Fruit fly (Drosophila melanogaster) whole organism, embryonic: ENCODE measurements around the gene GlnRS.
A peak's percentile ranks its signal among the peaks of the same experiment; 100 is the strongest.

Experiments used
- Asciz ChIP-seq: fragments of 200-800 bp; sonication (Bioruptor generic); optimal IDR thresholded peaks from 2 replicates; lab custom pipeline; 2017; ENCODE audit warnings: missing biosample characterization, mild to moderate bottlenecking, missing genetic modification characterization, missing genetic modification reagents
- Awh ChIP-seq: fragments of 200-800 bp; sonication (Bioruptor generic); IDR thresholded peaks from 2 replicates; pipeline ENCODE4, ENCODE4 v1.3.6; 2022; ENCODE audit warnings: missing biosample characterization, missing genetic modification characterization
- BEAF-32 ChIP-seq: fragments of 200-800 bp; sonication (Bioruptor generic); optimal IDR thresholded peaks from 3 replicates; lab custom pipeline; 2017; ENCODE audit warnings: missing biosample characterization, missing genetic modification characterization, mild to moderate bottlenecking, moderate library complexity, missing genetic modification reagents
- CG10274 ChIP-seq: fragments of 200-800 bp; sonication (Bioruptor generic); optimal IDR thresholded peaks from 3 replicates; lab custom pipeline; 2017; ENCODE audit warnings: missing biosample characterization, mild to moderate bottlenecking, missing genetic modification characterization
- CG10959 ChIP-seq: fragments of 200-800 bp; sonication (Bioruptor generic); IDR thresholded peaks from 2 replicates; pipeline ENCODE4 v1.3.6; 2022; ENCODE audit warnings: missing biosample characterization, missing genetic modification characterization
- CG13624 ChIP-seq: fragments of 200-800 bp; sonication (Bioruptor generic); optimal IDR thresholded peaks from 2 replicates; lab custom pipeline; 2016; ENCODE audit warnings: missing biosample characterization, missing genetic modification characterization
- CG13775 ChIP-seq: fragments of 200-800 bp; sonication (Bioruptor generic); optimal IDR thresholded peaks from 3 replicates; lab custom pipeline; 2017; ENCODE audit warnings: missing biosample characterization, mild to moderate bottlenecking, missing genetic modification characterization
- CG14050 ChIP-seq: fragments of 200-800 bp; sonication (Bioruptor generic); IDR thresholded peaks from 3 replicates; pipeline ENCODE4 v1.3.6; 2022; ENCODE audit warnings: missing biosample characterization, missing genetic modification characterization
- CG14441 ChIP-seq: fragments of 200-800 bp; sonication (Bioruptor generic); IDR thresholded peaks from 2 replicates; pipeline ENCODE4 v1.3.6; 2022; ENCODE audit warnings: missing biosample characterization, missing genetic modification characterization
- CG1529 ChIP-seq: fragments of 200-800 bp; sonication (Bioruptor generic); optimal IDR thresholded peaks from 3 replicates; lab custom pipeline; 2018; ENCODE audit warnings: missing biosample characterization, missing genetic modification characterization
- CG15479 ChIP-seq: fragments of 200-800 bp; sonication (Bioruptor generic); optimal IDR thresholded peaks from 3 replicates; lab custom pipeline; 2019; ENCODE audit warnings: missing biosample characterization, mild to moderate bottlenecking, missing genetic modification characterization, moderate library complexity
- CG15601 ChIP-seq: fragments of 200-800 bp; sonication (Bioruptor generic); optimal IDR thresholded peaks from 3 replicates; lab custom pipeline; 2019; ENCODE audit warnings: missing biosample characterization, mild to moderate bottlenecking, missing genetic modification characterization, moderate library complexity
- CG1602 ChIP-seq: fragments of 200-800 bp; sonication (Bioruptor generic); optimal IDR thresholded peaks from 3 replicates; lab custom pipeline; 2016; ENCODE audit warnings: missing biosample characterization, missing genetic modification characterization
- CG16779 ChIP-seq: fragments of 200-800 bp; sonication (Bioruptor generic); IDR thresholded peaks from 2 replicates; pipeline ENCODE4 v1.3.6; 2022; ENCODE audit warnings: missing biosample characterization, missing genetic modification characterization
- CG18764 ChIP-seq: fragments of 200-800 bp; sonication (Bioruptor generic); optimal IDR thresholded peaks from 3 replicates; lab custom pipeline; 2016; ENCODE audit warnings: missing biosample characterization, missing genetic modification characterization
- CG2129 ChIP-seq: fragments of 200-800 bp; sonication (Bioruptor generic); IDR thresholded peaks from 2 replicates; pipeline ENCODE4 v1.3.6; 2022; ENCODE audit warnings: missing biosample characterization, missing genetic modification characterization; ENCODE audit not compliant: partially characterized antibody
- CG2202 ChIP-seq: fragments of 200-800 bp; sonication (Bioruptor generic); optimal IDR thresholded peaks from 2 replicates; lab custom pipeline; 2018; ENCODE audit warnings: missing biosample characterization, mild to moderate bottlenecking, missing genetic modification characterization
- CG31224 ChIP-seq: fragments of 200-800 bp; sonication (Bioruptor generic); IDR thresholded peaks from 2 replicates; pipeline ENCODE4 v1.3.6; 2022; ENCODE audit warnings: missing biosample characterization, missing genetic modification characterization
- CG3163 ChIP-seq: fragments of 200-800 bp; sonication (Bioruptor generic); optimal IDR thresholded peaks from 3 replicates; lab custom pipeline; 2016; ENCODE audit warnings: missing biosample characterization, missing genetic modification characterization
- CG4617 ChIP-seq: fragments of 200-800 bp; sonication (Bioruptor generic); optimal IDR thresholded peaks from 3 replicates; lab custom pipeline; 2016; ENCODE audit warnings: missing biosample characterization, missing genetic modification characterization, borderline replicate concordance
- Dad ChIP-seq: fragments of 200-800 bp; sonication (Bioruptor generic); optimal IDR thresholded peaks from 3 replicates; lab custom pipeline; 2016; ENCODE audit warnings: missing biosample characterization, missing genetic modification characterization
- Hand ChIP-seq: fragments of 200-800 bp; sonication (Bioruptor generic); optimal IDR thresholded peaks from 2 replicates; lab custom pipeline; 2017; ENCODE audit warnings: mild to moderate bottlenecking, missing biosample characterization, missing genetic modification reagents, missing genetic modification characterization
- NC2α ChIP-seq: fragments of 200-800 bp; sonication (Bioruptor generic); optimal IDR thresholded peaks from 2 replicates; lab custom pipeline; 2016; ENCODE audit warnings: missing biosample characterization, missing genetic modification characterization
- NC2β ChIP-seq: fragments of 200-800 bp; sonication (Bioruptor generic); optimal IDR thresholded peaks from 2 replicates; lab custom pipeline; 2016; ENCODE audit warnings: missing biosample characterization, missing genetic modification characterization
- Scr ChIP-seq: fragments of 200-800 bp; sonication (Bioruptor generic); IDR thresholded peaks from 2 replicates; pipeline ENCODE4 v1.3.6; 2022; ENCODE audit warnings: missing biosample characterization, missing genetic modification characterization; ENCODE audit not compliant: partially characterized antibody
- Sox102F ChIP-seq: fragments of 200-800 bp; sonication (Bioruptor generic); optimal IDR thresholded peaks from 2 replicates; lab custom pipeline; 2018; ENCODE audit warnings: missing biosample characterization, mild to moderate bottlenecking, missing genetic modification characterization, moderate library complexity
- Sry-β ChIP-seq: fragments of 200-800 bp; sonication (Bioruptor generic); optimal IDR thresholded peaks from 2 replicates; lab custom pipeline; 2018; ENCODE audit warnings: missing biosample characterization, mild to moderate bottlenecking, missing genetic modification characterization, moderate library complexity
- Stat92E ChIP-seq, 3 experiments: fragments of >200 bp in 2 of 3; fragments of 200-800 bp in 1 of 3; sonication (Bioruptor generic) in 1 of 3; optimal IDR thresholded peaks; 2 replicates each; lab custom pipeline; 2017 to 2019; ENCODE audit warnings: missing biosample characterization in 3 of 3, missing genetic modification characterization in 3 of 3, mild to moderate bottlenecking in 1 of 3, moderate library complexity in 1 of 3
- ac ChIP-seq: fragments of 200-800 bp; sonication (Bioruptor generic); optimal IDR thresholded peaks from 3 replicates; lab custom pipeline; 2017; ENCODE audit warnings: missing biosample characterization, mild to moderate bottlenecking, missing genetic modification characterization
- bigmax ChIP-seq: fragments of 200-800 bp; sonication (Bioruptor generic); optimal IDR thresholded peaks from 2 replicates; lab custom pipeline; 2018; ENCODE audit warnings: missing biosample characterization, mild to moderate bottlenecking, missing genetic modification characterization
- bsh ChIP-seq, 2 experiments: fragments of 200-800 bp; sonication (Bioruptor generic); optimal IDR thresholded peaks; 2 replicates each; lab custom pipeline; 2017 to 2018; ENCODE audit warnings: mild to moderate bottlenecking in 2 of 2, missing biosample characterization in 2 of 2, missing genetic modification characterization in 2 of 2, moderate library complexity in 1 of 2
- chif ChIP-seq, 2 experiments: fragments of 200-800 bp; sonication (Bioruptor generic); optimal IDR thresholded peaks; 3 replicates each; lab custom pipeline; 2016; ENCODE audit warnings: missing biosample characterization in 2 of 2, missing genetic modification characterization in 2 of 2
- crp ChIP-seq, 2 experiments: fragments of 200-800 bp; sonication (Bioruptor generic); optimal IDR thresholded peaks; 2 replicates in 1 of 2; 3 replicates in 1 of 2; lab custom pipeline; 2017; ENCODE audit warnings: missing biosample characterization in 2 of 2, missing genetic modification characterization in 2 of 2, mild to moderate bottlenecking in 1 of 2, moderate library complexity in 1 of 2
- cwo ChIP-seq: fragments of 200-800 bp; sonication (Bioruptor generic); optimal IDR thresholded peaks from 3 replicates; lab custom pipeline; 2017; ENCODE audit warnings: missing biosample characterization, missing genetic modification characterization, mild to moderate bottlenecking, moderate library complexity, missing genetic modification reagents
- emc ChIP-seq: fragments of 200-800 bp; sonication (Bioruptor generic); optimal IDR thresholded peaks from 2 replicates; lab custom pipeline; 2016; ENCODE audit warnings: missing biosample characterization, missing genetic modification characterization
- ewg ChIP-seq: fragments of 200-800 bp; sonication (Bioruptor generic); optimal IDR thresholded peaks from 3 replicates; lab custom pipeline; 2017; ENCODE audit warnings: mild to moderate bottlenecking, missing biosample characterization, missing genetic modification reagents, missing genetic modification characterization
- exex ChIP-seq: fragments of 200-800 bp; sonication (Bioruptor generic); optimal IDR thresholded peaks from 4 replicates; lab custom pipeline; 2018; ENCODE audit warnings: missing biosample characterization, mild to moderate bottlenecking, missing genetic modification characterization, moderate library complexity
- gem ChIP-seq: fragments of 200-800 bp; sonication (Bioruptor generic); optimal IDR thresholded peaks from 2 replicates; lab custom pipeline; 2019; ENCODE audit warnings: missing biosample characterization, mild to moderate bottlenecking, missing genetic modification characterization, moderate library complexity
- h ChIP-seq: fragments of >200 bp; optimal IDR thresholded peaks from 2 replicates; lab custom pipeline; 2017
- pita ChIP-seq: fragments of 200-800 bp; sonication (Bioruptor generic); optimal IDR thresholded peaks from 2 replicates; lab custom pipeline; 2017; ENCODE audit warnings: missing biosample characterization, mild to moderate bottlenecking, missing genetic modification characterization
- salm ChIP-seq: fragments of 200-800 bp; sonication (Bioruptor generic); optimal IDR thresholded peaks from 2 replicates; lab custom pipeline; 2018; ENCODE audit warnings: missing biosample characterization, mild to moderate bottlenecking, missing genetic modification characterization
- scrt ChIP-seq: fragments of 200-800 bp; sonication (Bioruptor generic); optimal IDR thresholded peaks from 2 replicates; lab custom pipeline; 2018; ENCODE audit warnings: missing biosample characterization, mild to moderate bottlenecking, missing genetic modification characterization, moderate library complexity
- stc ChIP-seq: fragments of 200-800 bp; sonication (Bioruptor generic); IDR thresholded peaks from 2 replicates; pipeline ENCODE4 v1.3.6; 2022; ENCODE audit warnings: missing biosample characterization, missing genetic modification characterization
- tap ChIP-seq: fragments of 200-800 bp; optimal IDR thresholded peaks from 3 replicates; lab custom pipeline; 2019; ENCODE audit warnings: missing biosample characterization, mild to moderate bottlenecking, missing genetic modification characterization, moderate library complexity
- trh ChIP-seq: fragments of 200-800 bp; sonication (Bioruptor generic); optimal IDR thresholded peaks from 2 replicates; lab custom pipeline; 2016; ENCODE audit warnings: missing biosample characterization, missing genetic modification characterization
- ttk ChIP-seq: fragments of 200-800 bp; sonication (Bioruptor generic); IDR thresholded peaks from 2 replicates; pipeline ENCODE4 v2.1.2; 2022; ENCODE audit warnings: missing biosample characterization, missing genetic modification characterization
- tx ChIP-seq: fragments of 200-800 bp; sonication (Bioruptor generic); optimal IDR thresholded peaks from 2 replicates; lab custom pipeline; 2016; ENCODE audit warnings: missing biosample characterization, missing genetic modification characterization
- usp ChIP-seq: fragments of >200 bp; optimal IDR thresholded peaks from 2 replicates; lab custom pipeline; 2017; ENCODE audit warnings: missing biosample characterization, missing genetic modification characterization
- yki ChIP-seq: fragments of >200 bp; optimal IDR thresholded peaks from 3 replicates; lab custom pipeline; 2018

The GlnRS gene

dm6 chr3R:25232271-25232989 is 33.1 kb downstream of the GlnRS start, which contains the start of gene Cad96Cb (continued):
- peak; percentile 84 to 91 for TF ChIP-seq bsh (GFP tag; optimal IDR thresholded peaks at IDR 0.05; lab: Kevin White, UChicago)
- TF ChIP-seq crp (GFP tag; optimal IDR thresholded peaks at IDR 0.05; lab: Kevin White, UChicago): peak in 1 of 2 experiments; percentile 43
- no peak for TF ChIP-seq pita
- peak; percentile 62 for TF ChIP-seq NC2α (GFP tag; lab: Kevin White, UChicago)
- peak; percentile 45 for TF ChIP-seq Sry-β (GFP tag; lab: Kevin White, UChicago)
- TF ChIP-seq scrt (GFP tag; lab: Kevin White, UChicago): peak; percentile 48
- TF ChIP-seq BEAF-32 (GFP tag; lab: Kevin White, UChicago): no peak
- TF ChIP-seq CG13775: peak; percentile 84
- no peak for TF ChIP-seq CG16779 (GFP tag; lab: Robert Waterston, UW)
- TF ChIP-seq Hand: peak; percentile 20
- peak; percentile 64 for TF ChIP-seq Dad (GFP tag; lab: Kevin White, UChicago)
- peak; percentile 62; the same call in 1 of the 2 replicates for TF ChIP-seq stc (GFP tag; lab: Robert Waterston, UW)
- no peak for TF ChIP-seq h (lab: Kevin White, UChicago)
- peak in 1 of 3 experiments; percentile 27 for TF ChIP-seq Stat92E (GFP tag; optimal IDR thresholded peaks at IDR 0.05; lab: Kevin White, UChicago)
- TF ChIP-seq CG18764 (GFP tag; lab: Kevin White, UChicago): peak; percentile 76
- peak; percentile 90 for TF ChIP-seq gem (tag; lab: Kevin White, UChicago)
- peak; percentile 6 for TF ChIP-seq trh
- TF ChIP-seq CG10274 (GFP tag; lab: Kevin White, UChicago): peak; percentile 41
- no peak for TF ChIP-seq tap (tag; lab: Kevin White, UChicago)
- TF ChIP-seq CG14441 (GFP tag; lab: Robert Waterston, UW): 0 out of 2 replicates have a peak, but pooled peaks have one; percentile 11
- no peak; the same call in 1 of the 2 replicates for TF ChIP-seq ttk (GFP tag; lab: Robert Waterston, UW)
- TF ChIP-seq Sox102F (GFP tag; lab: Kevin White, UChicago): peak; percentile 86
- peak; percentile 84 for TF ChIP-seq CG1529
- peak; percentile 73 for TF ChIP-seq CG1602 (GFP tag; lab: Kevin White, UChicago)
- TF ChIP-seq Awh: peak; percentile 25; the same call in 1 of the 2 replicates
- peak; percentile 56 to 89 for TF ChIP-seq chif (GFP tag; optimal IDR thresholded peaks at IDR 0.05; lab: Kevin White, UChicago)
- TF ChIP-seq Asciz (GFP tag; lab: Kevin White, UChicago): peak; percentile 91
- peak; percentile 58 for TF ChIP-seq CG3163
- TF ChIP-seq CG2129 (GFP tag; lab: Robert Waterston, UW): no peak
- TF ChIP-seq tx (GFP tag; lab: Kevin White, UChicago): peak; percentile 75
- peak; percentile 67 for TF ChIP-seq cwo (GFP tag; lab: Kevin White, UChicago)
- peak; percentile 43 for TF ChIP-seq ac
- TF ChIP-seq CG15601 (tag; lab: Kevin White, UChicago): peak; percentile 88
- no peak for TF ChIP-seq CG13624
- TF ChIP-seq bigmax (GFP tag; lab: Kevin White, UChicago): no peak
- peak; percentile 49 for TF ChIP-seq emc (GFP tag; lab: Kevin White, UChicago)
- TF ChIP-seq CG31224 (GFP tag; lab: Robert Waterston, UW): no peak
- no peak for TF ChIP-seq exex (tag; lab: Kevin White, UChicago)
- no peak for TF ChIP-seq usp
- TF ChIP-seq CG4617 (GFP tag; lab: Kevin White, UChicago): peak; percentile 59
- TF ChIP-seq Scr (GFP tag; lab: Robert Waterston, UW): no peak
- peak; percentile 77 for TF ChIP-seq salm
- TF ChIP-seq CG15479: no peak
- peak; percentile 36 for TF ChIP-seq CG10959 (GFP tag; lab: Robert Waterston, UW)
- TF ChIP-seq CG2202: peak; percentile 48
- TF ChIP-seq ewg (GFP tag; lab: Kevin White, UChicago): peak; percentile 75
- TF ChIP-seq yki: no peak
- peak; percentile 43; the same call in 1 of the 3 replicates for TF ChIP-seq CG14050
- peak; percentile 73 for TF ChIP-seq NC2β (GFP tag; lab: Kevin White, UChicago)
